Worm (Caenorhabditis elegans) whole organism, L2 larva: ENCODE measurements around the gene nphp-4.

Experiments used
- C34F6.9 ChIP-seq: fragments of 150-350 bp; optimal IDR thresholded peaks from 2 replicates; lab custom pipeline; 2014; ENCODE audit warnings: missing biosample characterization, missing genetic modification characterization
- F13H6.1 ChIP-seq: sonication (generic microtip); optimal IDR thresholded peaks from 2 replicates; lab custom pipeline; 2016; ENCODE audit warnings: missing genetic modification characterization, missing compliant biosample characterization
- R02D3.7 ChIP-seq: fragments of 150-350 bp; optimal IDR thresholded peaks from 2 replicates; lab custom pipeline; 2014; ENCODE audit warnings: missing biosample characterization, missing genetic modification characterization
- Y55F3AM.14 ChIP-seq: fragments of 200-800 bp; sonication (Bioruptor generic); optimal IDR thresholded peaks from 2 replicates; lab custom pipeline; 2018; ENCODE audit warnings: mild to moderate bottlenecking, missing genetic modification characterization, missing compliant biosample characterization
- alr-1 ChIP-seq: fragments of 150-350 bp; optimal IDR thresholded peaks from 2 replicates; lab custom pipeline; 2014; ENCODE audit warnings: missing biosample characterization, missing genetic modification characterization
- aly-2 ChIP-seq: fragments of 150-350 bp; optimal IDR thresholded peaks from 2 replicates; lab custom pipeline; 2014; ENCODE audit warnings: missing biosample characterization, missing genetic modification characterization
- ama-1 ChIP-seq: fragments of 150-350 bp; optimal IDR thresholded peaks from 2 replicates; lab custom pipeline; 2018; ENCODE audit warnings: inconsistent platforms
- blmp-1 ChIP-seq: sonication (generic microtip); optimal IDR thresholded peaks from 2 replicates; lab custom pipeline; 2017; ENCODE audit warnings: missing genetic modification characterization, mild to moderate bottlenecking, missing compliant biosample characterization, antibody characterized with exemption, moderate library complexity; ENCODE audit not compliant: insufficient read depth
- ceh-16 ChIP-seq: fragments of 150-350 bp; optimal IDR thresholded peaks from 2 replicates; lab custom pipeline; 2014; ENCODE audit warnings: missing biosample characterization, missing genetic modification characterization
- ceh-82 ChIP-seq: fragments of 150-350 bp; optimal IDR thresholded peaks from 2 replicates; lab custom pipeline; 2014; ENCODE audit warnings: missing biosample characterization, missing genetic modification characterization
- crh-2 ChIP-seq: sonication (generic microtip); optimal IDR thresholded peaks from 2 replicates; lab custom pipeline; 2017; ENCODE audit warnings: missing biosample characterization, missing genetic modification characterization
- egl-27 ChIP-seq: sonication (generic microtip); optimal IDR thresholded peaks from 3 replicates; lab custom pipeline; 2017; ENCODE audit warnings: missing biosample characterization, missing genetic modification reagents, missing genetic modification characterization
- elt-1 ChIP-seq: fragments of 150-350 bp; optimal IDR thresholded peaks from 2 replicates; lab custom pipeline; 2014; ENCODE audit warnings: missing biosample characterization, missing genetic modification characterization
- elt-3 ChIP-seq: sonication (generic microtip); optimal IDR thresholded peaks from 2 replicates; lab custom pipeline; 2017; ENCODE audit warnings: missing biosample characterization, missing genetic modification characterization
- fos-1 ChIP-seq: fragments of 150-350 bp; optimal IDR thresholded peaks from 2 replicates; lab custom pipeline; 2014; ENCODE audit warnings: missing biosample characterization, missing genetic modification characterization
- gmeb-1 ChIP-seq: fragments of 150-350 bp; optimal IDR thresholded peaks from 2 replicates; lab custom pipeline; 2014; ENCODE audit warnings: missing biosample characterization, missing genetic modification characterization
- lin-11 ChIP-seq: fragments of 150-350 bp; sonication (generic microtip); optimal IDR thresholded peaks from 2 replicates; lab custom pipeline; 2014; ENCODE audit warnings: missing biosample characterization, missing genetic modification characterization, inconsistent platforms, mixed read lengths
- lin-13 ChIP-seq: fragments of 150-350 bp; optimal IDR thresholded peaks from 2 replicates; lab custom pipeline; 2014; ENCODE audit warnings: missing biosample characterization, missing genetic modification reagents, missing genetic modification characterization
- lin-39 ChIP-seq: fragments of 150-350 bp; optimal IDR thresholded peaks from 2 replicates; lab custom pipeline; 2014; ENCODE audit warnings: missing biosample characterization, missing genetic modification reagents, missing genetic modification characterization
- lsy-2 ChIP-seq, 2 experiments: fragments of 150-350 bp in 1 of 2; sonication (generic microtip) in 1 of 2; optimal IDR thresholded peaks; 2 replicates each; lab custom pipeline; 2014 to 2017; ENCODE audit warnings: missing biosample characterization in 2 of 2, missing genetic modification characterization in 2 of 2
- mab-5 ChIP-seq: fragments of 150-350 bp; optimal IDR thresholded peaks from 2 replicates; lab custom pipeline; 2014; ENCODE audit warnings: missing biosample characterization, missing genetic modification characterization
- mbf-1 ChIP-seq: sonication (generic microtip); optimal IDR thresholded peaks from 2 replicates; lab custom pipeline; 2017; ENCODE audit warnings: missing biosample characterization, missing genetic modification characterization
- mdl-1 ChIP-seq, 2 experiments: fragments of 150-350 bp in 1 of 2; sonication (generic microtip) in 1 of 2; optimal IDR thresholded peaks; 2 replicates each; lab custom pipeline; 2017; ENCODE audit warnings: missing biosample characterization in 2 of 2, missing genetic modification characterization in 2 of 2
- nhr-10 ChIP-seq: sonication (generic microtip); optimal IDR thresholded peaks from 2 replicates; lab custom pipeline; 2017; ENCODE audit warnings: missing biosample characterization, missing genetic modification characterization
- nhr-12 ChIP-seq: fragments of 150-350 bp; optimal IDR thresholded peaks from 2 replicates; lab custom pipeline; 2014; ENCODE audit warnings: missing biosample characterization, missing genetic modification characterization
- nhr-129 ChIP-seq: fragments of 150-350 bp; optimal IDR thresholded peaks from 2 replicates; lab custom pipeline; 2014; ENCODE audit warnings: missing biosample characterization, missing genetic modification characterization
- nhr-21 ChIP-seq: fragments of 150-350 bp; optimal IDR thresholded peaks from 2 replicates; lab custom pipeline; 2014; ENCODE audit warnings: missing biosample characterization, missing genetic modification characterization
- nhr-25 ChIP-seq: fragments of 150-350 bp; sonication (generic microtip); optimal IDR thresholded peaks from 3 replicates; lab custom pipeline; 2014; ENCODE audit warnings: missing biosample characterization, missing genetic modification characterization
- peb-1 ChIP-seq: fragments of 150-350 bp; optimal IDR thresholded peaks from 2 replicates; lab custom pipeline; 2014; ENCODE audit warnings: missing biosample characterization, missing genetic modification characterization
- sem-4 ChIP-seq: fragments of 150-350 bp; optimal IDR thresholded peaks from 2 replicates; lab custom pipeline; 2014; ENCODE audit warnings: missing biosample characterization, missing genetic modification reagents, missing genetic modification characterization
- sma-3 ChIP-seq: sonication (generic microtip); optimal IDR thresholded peaks from 2 replicates; lab custom pipeline; 2016; ENCODE audit warnings: missing genetic modification reagents, missing genetic modification characterization, missing compliant biosample characterization
- sma-9 ChIP-seq, 2 experiments: fragments of 150-350 bp in 1 of 2; sonication (generic microtip) in 1 of 2; optimal IDR thresholded peaks; 2 replicates each; lab custom pipeline; 2014 to 2016; ENCODE audit warnings: missing genetic modification characterization in 2 of 2, mild to moderate bottlenecking in 1 of 2, missing biosample characterization in 1 of 2, missing compliant biosample characterization in 1 of 2, missing genetic modification reagents in 1 of 2, moderate library complexity in 1 of 2
- snpc-4 ChIP-seq: fragments of 150-350 bp; optimal IDR thresholded peaks from 2 replicates; lab custom pipeline; 2014; ENCODE audit warnings: missing biosample characterization, missing genetic modification characterization
- unc-55 ChIP-seq: fragments of 150-350 bp; sonication (generic microtip); optimal IDR thresholded peaks from 3 replicates; lab custom pipeline; 2014; ENCODE audit warnings: missing biosample characterization, missing genetic modification reagents, missing genetic modification characterization
- unc-62 ChIP-seq: fragments of 150-350 bp; optimal IDR thresholded peaks from 2 replicates; lab custom pipeline; 2014; ENCODE audit warnings: missing biosample characterization, missing genetic modification reagents, missing genetic modification characterization
- zag-1 ChIP-seq: fragments of 150-350 bp; optimal IDR thresholded peaks from 2 replicates; lab custom pipeline; 2014; ENCODE audit warnings: missing biosample characterization, missing genetic modification characterization
- ztf-11 ChIP-seq: sonication (generic microtip); optimal IDR thresholded peaks from 2 replicates; lab custom pipeline; 2017; ENCODE audit warnings: missing biosample characterization, missing genetic modification characterization
- ztf-4 ChIP-seq: fragments of 150-350 bp; optimal IDR thresholded peaks from 2 replicates; lab custom pipeline; 2014; ENCODE audit warnings: missing biosample characterization, missing genetic modification characterization

The nphp-4 gene

ce11 chrV:11796343-11796742 is 47.2 kb downstream of the nphp-4 start (continued):
- TF ChIP-seq C34F6.9 (tag; lab: Kevin White, UChicago) (no peak), ceh-82 (no peak)

- peak; percentile 69 for TF ChIP-seq egl-27 (tag; lab: Kevin White, UChicago)
- TF ChIP-seq Y55F3AM.14 (GFP tag; lab: Kevin White, UChicago) = no peak
- TF ChIP-seq nhr-129 = no peak
- TF ChIP-seq sma-3 (GFP tag; lab: Kevin White, UChicago) = peak; percentile 59
- TF ChIP-seq aly-2 (tag; lab: Kevin White, UChicago) = no peak
- no peak for TF ChIP-seq lin-11 (tag; lab: Kevin White, UChicago)
- peak; percentile 79 for TF ChIP-seq sma-9 (GFP tag; optimal IDR thresholded peaks at IDR 0.05; lab: Kevin White, UChicago)
- TF ChIP-seq sma-9 (tag; optimal IDR thresholded peaks at IDR 0.05; lab: Kevin White, UChicago) = no peak
- TF ChIP-seq nhr-25 = peak; percentile 52
- TF ChIP-seq crh-2 (tag; lab: Kevin White, UChicago) = no peak
- peak; percentile 73 for TF ChIP-seq nhr-21
- peak in 1 of 2 experiments; percentile 2 for TF ChIP-seq mdl-1 (tag; optimal IDR thresholded peaks at IDR 0.05; lab: Kevin White, UChicago)
Measured at ce11 chrV:11795352-11795751, 48.2 kb downstream of the nphp-4 start.

ce11 chrV:11794172-11794571 is 49.4 kb downstream of the nphp-4 start:
- TF ChIP-seq blmp-1 (peak; percentile 38), zag-1 (tag; lab: Kevin White, UChicago) (no peak), nhr-25 (peak; percentile 81)

- TF ChIP-seq mab-5 (tag; lab: Kevin White, UChicago) (no peak), Y55F3AM.14 (GFP tag; lab: Kevin White, UChicago) (no peak), ceh-16 (tag; lab: Kevin White, UChicago) (no peak), F13H6.1 (tag; lab: Kevin White, UChicago) (no peak), snpc-4 (tag; lab: Kevin White, UChicago) (no peak), nhr-25 (no peak), aly-2 (tag; lab: Kevin White, UChicago) (no peak), nhr-10 (tag; lab: Kevin White, UChicago) (no peak), gmeb-1 (tag; lab: Kevin White, UChicago) (no peak), ama-1 (lab: Kevin White, UChicago) (no peak), mdl-1 (tag; optimal IDR thresholded peaks at IDR 0.05; lab: Kevin White, UChicago) (no peak), alr-1 (tag; lab: Kevin White, UChicago) (no peak), unc-55 (GFP tag; lab: Kevin White, UChicago) (no peak), lin-39 (tag; lab: Kevin White, UChicago) (no peak), ztf-4 (tag; lab: Kevin White, UChicago) (no peak), lin-11 (tag; lab: Kevin White, UChicago) (no peak), egl-27 (tag; lab: Kevin White, UChicago) (no peak)
Measured at ce11 chrV:11789474-11789873, 54.1 kb downstream of the nphp-4 start, which contains the start of gene D2023.1. TSS of gene D2023.1 (plus strand) at chrV:11789550.

- no peak for TF ChIP-seq crh-2 (tag; lab: Kevin White, UChicago)
Measured at ce11 chrV:11787742-11788238, 55.7 kb downstream of the nphp-4 start, which contains the start of gene F55A11.8. TSS of gene F55A11.8 (plus strand) at chrV:11788188.

- TF ChIP-seq elt-1 (tag; lab: Kevin White, UChicago) = no peak
Measured at ce11 chrV:11787258-11787657, 56.3 kb downstream of the nphp-4 start, which contains the start of gene F55A11.7. TSS of gene F55A11.7 (minus strand) at chrV:11787443.

- TF ChIP-seq lin-39 (tag; lab: Kevin White, UChicago) = no peak
- peak; percentile 59 for TF ChIP-seq C34F6.9 (tag; lab: Kevin White, UChicago)
- TF ChIP-seq elt-3 (tag; lab: Kevin White, UChicago) = no peak
- TF ChIP-seq blmp-1 = peak; percentile 67
- TF ChIP-seq mdl-1 (tag; optimal IDR thresholded peaks at IDR 0.05; lab: Kevin White, UChicago) = peak; percentile 3 to 12
- peak; percentile 74 for TF ChIP-seq fos-1 (tag; lab: Kevin White, UChicago)
- TF ChIP-seq gmeb-1 (tag; lab: Kevin White, UChicago) = peak; percentile 74
- TF ChIP-seq unc-62 = no peak
- TF ChIP-seq peb-1 (tag; lab: Kevin White, UChicago) = no peak
- TF ChIP-seq nhr-12 (tag; lab: Kevin White, UChicago) = no peak
- TF ChIP-seq sma-9 (GFP tag; optimal IDR thresholded peaks at IDR 0.05; lab: Kevin White, UChicago) = peak; percentile 90
- no peak for TF ChIP-seq sma-9 (tag; optimal IDR thresholded peaks at IDR 0.05; lab: Kevin White, UChicago)
- TF ChIP-seq snpc-4 (tag; lab: Kevin White, UChicago) = peak; percentile 16
- TF ChIP-seq ztf-11 = no peak
- peak; percentile 45 for TF ChIP-seq lin-13
- no peak for TF ChIP-seq mbf-1 (tag; lab: Kevin White, UChicago)
- no peak for TF ChIP-seq R02D3.7 (tag; lab: Kevin White, UChicago)
- TF ChIP-seq sma-3 (GFP tag; lab: Kevin White, UChicago) = peak; percentile 87
- peak; percentile 40 for TF ChIP-seq sem-4 (tag; lab: Kevin White, UChicago)
- TF ChIP-seq alr-1 (tag; lab: Kevin White, UChicago) = no peak
- TF ChIP-seq lsy-2 (tag; optimal IDR thresholded peaks at IDR 0.05; lab: Kevin White, UChicago) = peak; percentile 69 to 72
Measured at ce11 chrV:11782809-11783440, 60.6 kb downstream of the nphp-4 start, which contains the start of gene F55A11.11. TSS of gene F55A11.11 (plus strand) at chrV:11783149.
